Worm (Caenorhabditis elegans) whole organism, L2 larva: Measurements from ENCODE around the gene W06F12.2.
A peak's percentile ranks its signal among the peaks of the same experiment; 100 is the strongest.

ENCODE experiments used
- C34F6.9 ChIP-seq: fragments of 150-350 bp; optimal IDR thresholded peaks from 2 replicates; lab custom pipeline; 2014; ENCODE audit warnings: missing biosample characterization, missing genetic modification characterization
- F13H6.1 ChIP-seq: sonication (generic microtip); optimal IDR thresholded peaks from 2 replicates; lab custom pipeline; 2016; ENCODE audit warnings: missing genetic modification characterization, missing compliant biosample characterization
- R02D3.7 ChIP-seq: fragments of 150-350 bp; optimal IDR thresholded peaks from 2 replicates; lab custom pipeline; 2014; ENCODE audit warnings: missing biosample characterization, missing genetic modification characterization
- alr-1 ChIP-seq: fragments of 150-350 bp; optimal IDR thresholded peaks from 2 replicates; lab custom pipeline; 2014; ENCODE audit warnings: missing biosample characterization, missing genetic modification characterization
- ama-1 ChIP-seq: fragments of 150-350 bp; optimal IDR thresholded peaks from 2 replicates; lab custom pipeline; 2018; ENCODE audit warnings: inconsistent platforms
- blmp-1 ChIP-seq: sonication (generic microtip); optimal IDR thresholded peaks from 2 replicates; lab custom pipeline; 2017; ENCODE audit warnings: missing genetic modification characterization, mild to moderate bottlenecking, missing compliant biosample characterization, antibody characterized with exemption, moderate library complexity; ENCODE audit not compliant: insufficient read depth
- ceh-16 ChIP-seq: fragments of 150-350 bp; optimal IDR thresholded peaks from 2 replicates; lab custom pipeline; 2014; ENCODE audit warnings: missing biosample characterization, missing genetic modification characterization
- ceh-82 ChIP-seq: fragments of 150-350 bp; optimal IDR thresholded peaks from 2 replicates; lab custom pipeline; 2014; ENCODE audit warnings: missing biosample characterization, missing genetic modification characterization
- crh-2 ChIP-seq: sonication (generic microtip); optimal IDR thresholded peaks from 2 replicates; lab custom pipeline; 2017; ENCODE audit warnings: missing biosample characterization, missing genetic modification characterization
- dmd-4 ChIP-seq: sonication (generic microtip); optimal IDR thresholded peaks from 2 replicates; lab custom pipeline; 2017; ENCODE audit warnings: missing biosample characterization, missing genetic modification characterization
- egl-27 ChIP-seq: sonication (generic microtip); optimal IDR thresholded peaks from 3 replicates; lab custom pipeline; 2017; ENCODE audit warnings: missing biosample characterization, missing genetic modification reagents, missing genetic modification characterization
- elt-1 ChIP-seq: fragments of 150-350 bp; optimal IDR thresholded peaks from 2 replicates; lab custom pipeline; 2014; ENCODE audit warnings: missing biosample characterization, missing genetic modification characterization
- elt-3 ChIP-seq: sonication (generic microtip); optimal IDR thresholded peaks from 2 replicates; lab custom pipeline; 2017; ENCODE audit warnings: missing biosample characterization, missing genetic modification characterization
- fos-1 ChIP-seq: fragments of 150-350 bp; optimal IDR thresholded peaks from 2 replicates; lab custom pipeline; 2014; ENCODE audit warnings: missing biosample characterization, missing genetic modification characterization
- gmeb-1 ChIP-seq: fragments of 150-350 bp; optimal IDR thresholded peaks from 2 replicates; lab custom pipeline; 2014; ENCODE audit warnings: missing biosample characterization, missing genetic modification characterization
- lin-11 ChIP-seq: fragments of 150-350 bp; sonication (generic microtip); optimal IDR thresholded peaks from 2 replicates; lab custom pipeline; 2014; ENCODE audit warnings: missing biosample characterization, missing genetic modification characterization, inconsistent platforms, mixed read lengths
- lin-13 ChIP-seq: fragments of 150-350 bp; optimal IDR thresholded peaks from 2 replicates; lab custom pipeline; 2014; ENCODE audit warnings: missing biosample characterization, missing genetic modification reagents, missing genetic modification characterization
- lsy-2 ChIP-seq, 2 experiments: fragments of 150-350 bp in 1 of 2; sonication (generic microtip) in 1 of 2; optimal IDR thresholded peaks; 2 replicates each; lab custom pipeline; 2014 to 2017; ENCODE audit warnings: missing biosample characterization in 2 of 2, missing genetic modification characterization in 2 of 2
- mab-5 ChIP-seq: fragments of 150-350 bp; optimal IDR thresholded peaks from 2 replicates; lab custom pipeline; 2014; ENCODE audit warnings: missing biosample characterization, missing genetic modification characterization
- mbf-1 ChIP-seq: sonication (generic microtip); optimal IDR thresholded peaks from 2 replicates; lab custom pipeline; 2017; ENCODE audit warnings: missing biosample characterization, missing genetic modification characterization
- mdl-1 ChIP-seq, 2 experiments: fragments of 150-350 bp in 1 of 2; sonication (generic microtip) in 1 of 2; optimal IDR thresholded peaks; 2 replicates each; lab custom pipeline; 2017; ENCODE audit warnings: missing biosample characterization in 2 of 2, missing genetic modification characterization in 2 of 2
- nhr-11 ChIP-seq: fragments of 150-350 bp; optimal IDR thresholded peaks from 2 replicates; lab custom pipeline; 2014; ENCODE audit warnings: missing biosample characterization, missing genetic modification characterization
- nhr-12 ChIP-seq: fragments of 150-350 bp; optimal IDR thresholded peaks from 2 replicates; lab custom pipeline; 2014; ENCODE audit warnings: missing biosample characterization, missing genetic modification characterization
- nhr-129 ChIP-seq: fragments of 150-350 bp; optimal IDR thresholded peaks from 2 replicates; lab custom pipeline; 2014; ENCODE audit warnings: missing biosample characterization, missing genetic modification characterization
- nhr-21 ChIP-seq: fragments of 150-350 bp; optimal IDR thresholded peaks from 2 replicates; lab custom pipeline; 2014; ENCODE audit warnings: missing biosample characterization, missing genetic modification characterization
- nhr-23 ChIP-seq: fragments of 150-350 bp; optimal IDR thresholded peaks from 2 replicates; lab custom pipeline; 2014; ENCODE audit warnings: missing biosample characterization, missing genetic modification reagents, missing genetic modification characterization
- nhr-237 ChIP-seq: fragments of 150-350 bp; optimal IDR thresholded peaks from 2 replicates; lab custom pipeline; 2014; ENCODE audit warnings: missing biosample characterization, missing genetic modification characterization
- nhr-25 ChIP-seq: fragments of 150-350 bp; sonication (generic microtip); optimal IDR thresholded peaks from 3 replicates; lab custom pipeline; 2014; ENCODE audit warnings: missing biosample characterization, missing genetic modification characterization
- nhr-6 ChIP-seq: fragments of 150-350 bp; optimal IDR thresholded peaks from 2 replicates; lab custom pipeline; 2014; ENCODE audit warnings: missing biosample characterization, missing genetic modification characterization
- nhr-77 ChIP-seq: fragments of 150-350 bp; optimal IDR thresholded peaks from 2 replicates; lab custom pipeline; 2014; ENCODE audit warnings: missing biosample characterization, missing genetic modification characterization
- peb-1 ChIP-seq: fragments of 150-350 bp; optimal IDR thresholded peaks from 2 replicates; lab custom pipeline; 2014; ENCODE audit warnings: missing biosample characterization, missing genetic modification characterization
- sem-4 ChIP-seq: fragments of 150-350 bp; optimal IDR thresholded peaks from 2 replicates; lab custom pipeline; 2014; ENCODE audit warnings: missing biosample characterization, missing genetic modification reagents, missing genetic modification characterization
- skn-1 ChIP-seq: sonication (generic microtip); optimal IDR thresholded peaks from 2 replicates; lab custom pipeline; 2017; ENCODE audit warnings: missing biosample characterization, missing genetic modification characterization
- sma-3 ChIP-seq: sonication (generic microtip); optimal IDR thresholded peaks from 2 replicates; lab custom pipeline; 2016; ENCODE audit warnings: missing genetic modification reagents, missing genetic modification characterization, missing compliant biosample characterization
- snpc-4 ChIP-seq: fragments of 150-350 bp; optimal IDR thresholded peaks from 2 replicates; lab custom pipeline; 2014; ENCODE audit warnings: missing biosample characterization, missing genetic modification characterization
- unc-39 ChIP-seq: fragments of 150-350 bp; optimal IDR thresholded peaks from 2 replicates; lab custom pipeline; 2014; ENCODE audit warnings: missing biosample characterization, missing genetic modification characterization
- unc-55 ChIP-seq: fragments of 150-350 bp; sonication (generic microtip); optimal IDR thresholded peaks from 3 replicates; lab custom pipeline; 2014; ENCODE audit warnings: missing biosample characterization, missing genetic modification reagents, missing genetic modification characterization
- unc-62 ChIP-seq: fragments of 150-350 bp; optimal IDR thresholded peaks from 2 replicates; lab custom pipeline; 2014; ENCODE audit warnings: missing biosample characterization, missing genetic modification reagents, missing genetic modification characterization
- ztf-1 ChIP-seq: fragments of 200-800 bp; sonication (Bioruptor generic); conservative IDR thresholded peaks from 2 replicates; pipeline ENCODE4 v1.3.6; 2022; ENCODE audit warnings: missing genetic modification characterization, missing compliant biosample characterization
- ztf-11 ChIP-seq: sonication (generic microtip); optimal IDR thresholded peaks from 2 replicates; lab custom pipeline; 2017; ENCODE audit warnings: missing biosample characterization, missing genetic modification characterization

Gene W06F12.2

DNA sequence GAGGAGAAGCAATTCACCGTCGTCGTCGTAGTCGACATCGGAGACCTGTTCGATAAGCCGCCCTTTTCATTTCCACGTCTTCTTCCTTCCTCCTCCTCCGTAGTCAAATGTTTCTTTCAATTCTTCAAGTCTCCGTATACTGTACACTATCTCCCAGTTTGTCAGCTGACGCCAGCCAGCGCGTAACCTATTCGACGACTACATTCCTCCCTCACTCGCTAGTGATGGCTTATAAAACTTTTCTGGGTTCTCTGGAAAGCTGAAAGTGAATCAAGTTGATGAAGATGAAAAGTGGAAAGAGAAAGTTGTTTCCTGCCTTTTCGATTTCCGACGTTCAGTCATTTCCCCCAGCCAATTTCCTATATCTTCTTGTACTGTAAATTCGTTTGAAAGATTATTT is 22.4 kb downstream of the W06F12.2 start:
- peak; percentile 4 for TF ChIP-seq nhr-25 (tag; lab: Kevin White, UChicago)
- TF ChIP-seq blmp-1 (tag; lab: Kevin White, UChicago) = peak; percentile 85
- TF ChIP-seq nhr-77 (tag; lab: Kevin White, UChicago) = no peak
- TF ChIP-seq sma-3 (GFP tag; lab: Kevin White, UChicago) = peak; percentile 4
- peak; percentile 30 for TF ChIP-seq nhr-129 (tag; lab: Kevin White, UChicago)
- no peak for TF ChIP-seq elt-1 (tag; lab: Kevin White, UChicago)
- no peak for TF ChIP-seq lin-13
- TF ChIP-seq R02D3.7 = no peak

DNA sequence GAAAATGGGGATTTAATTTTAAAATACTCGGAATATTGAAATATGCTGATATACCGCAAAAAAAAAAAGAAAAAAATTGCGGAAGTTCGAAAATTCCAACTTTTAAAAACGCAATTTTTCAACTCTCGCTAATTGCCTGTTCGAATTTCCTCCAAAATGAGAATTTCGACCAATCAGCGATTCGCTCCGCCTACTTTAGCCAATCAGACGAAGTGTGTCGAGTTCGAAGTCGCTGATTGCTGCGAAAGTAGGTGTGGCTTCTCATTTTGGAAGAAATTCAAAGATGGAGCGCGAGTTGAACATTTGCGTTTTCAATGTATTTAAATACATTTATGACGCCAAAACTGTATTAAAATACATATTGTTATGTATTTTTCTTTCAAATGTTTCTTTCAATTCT is 23.1 kb downstream of the W06F12.2 start:
- TF ChIP-seq mbf-1 (tag; lab: Kevin White, UChicago) (no peak), ceh-16 (tag; lab: Kevin White, UChicago) (no peak), sem-4 (tag; lab: Kevin White, UChicago) (no peak), R02D3.7 (no peak), ceh-82 (tag; lab: Kevin White, UChicago) (no peak), sma-3 (GFP tag; lab: Kevin White, UChicago) (no peak), unc-62 (no peak), nhr-21 (no peak)

DNA sequence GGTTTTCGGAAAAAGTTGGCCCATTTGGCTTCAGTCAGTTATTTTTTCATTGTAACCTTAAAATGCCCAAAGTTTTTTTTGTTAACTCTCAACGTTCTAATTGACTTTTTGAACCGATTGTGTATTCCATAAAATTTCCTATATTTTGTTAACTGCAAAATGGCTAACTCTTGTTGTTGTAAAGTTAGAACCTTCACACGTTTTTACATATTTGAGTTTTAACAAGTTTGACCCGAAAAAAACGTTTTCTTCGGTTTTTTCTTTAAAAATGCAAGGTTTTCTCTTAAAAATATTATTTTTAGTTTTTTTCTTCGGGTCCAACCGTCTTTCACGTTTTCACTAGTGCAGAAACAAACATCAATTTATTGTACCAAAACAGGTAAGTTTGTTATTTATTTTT is 29.8 kb downstream of the W06F12.2 start, which contains the start of gene lit-1:
lit-1 (plus strand) TSS at position 301 of the 400 bp plus-strand sequence.
- peak; percentile 4 for TF ChIP-seq F13H6.1 (tag; lab: Kevin White, UChicago)
- no peak for TF ChIP-seq unc-39 (tag; lab: Kevin White, UChicago)
- TF ChIP-seq alr-1 = no peak

DNA sequence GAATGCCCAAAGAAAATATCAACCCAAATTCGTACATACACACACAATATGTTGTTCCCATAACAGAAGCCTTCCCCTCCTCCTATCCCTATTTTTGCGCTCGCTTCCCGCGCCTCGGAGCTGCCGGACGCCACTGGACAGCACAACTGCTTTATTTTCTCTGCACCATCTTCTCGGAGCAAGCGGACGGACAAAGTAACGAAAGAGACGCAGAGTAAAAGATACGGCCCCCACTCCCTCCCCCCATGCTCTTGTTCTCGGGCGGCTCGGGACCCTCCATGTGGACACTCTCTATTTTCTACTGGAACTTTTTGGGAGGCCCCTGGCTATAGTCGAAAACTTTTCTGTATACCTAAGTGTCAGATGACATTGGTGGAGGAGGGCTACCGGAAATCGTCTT is 33.7 kb downstream of the W06F12.2 start:
- TF ChIP-seq ztf-1 (GFP tag; lab: Robert Waterston, UW) (no peak), egl-27 (tag; lab: Kevin White, UChicago) (no peak), C34F6.9 (tag; lab: Kevin White, UChicago) (peak; percentile 13), mab-5 (tag; lab: Kevin White, UChicago) (no peak), nhr-6 (tag; lab: Kevin White, UChicago) (no peak), F13H6.1 (tag; lab: Kevin White, UChicago) (peak; percentile 74), unc-55 (GFP tag; lab: Kevin White, UChicago) (peak; percentile 35), R02D3.7 (no peak), mdl-1 (tag; optimal IDR thresholded peaks at IDR 0.05; lab: Kevin White, UChicago) (peak in 1 of 2 experiments; percentile 30), ceh-82 (tag; lab: Kevin White, UChicago) (no peak), nhr-12 (tag; lab: Kevin White, UChicago) (no peak)
- TF ChIP-seq, all 48 proteins: peak for 4

DNA sequence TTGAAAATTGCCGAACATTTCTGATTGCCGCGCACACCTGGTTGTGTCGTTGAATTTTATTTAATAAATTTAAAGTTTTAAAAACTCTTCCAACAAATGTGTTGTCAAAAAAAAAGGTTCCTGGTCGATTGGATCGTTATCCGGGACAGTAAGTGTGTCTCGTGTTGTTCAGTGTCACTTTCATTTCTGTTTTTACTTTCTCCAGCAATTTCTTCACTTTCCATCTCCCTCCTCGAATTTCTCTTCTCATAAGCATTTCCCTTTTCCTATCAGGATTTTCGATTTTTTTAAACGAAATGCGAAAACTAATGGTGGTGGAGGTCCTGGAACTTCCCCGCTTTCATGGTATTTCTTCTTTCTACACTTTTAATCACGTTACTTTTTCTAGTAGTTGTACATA is 35.9 kb downstream of the W06F12.2 start:
- TF ChIP-seq sem-4 (tag; lab: Kevin White, UChicago) (no peak), egl-27 (tag; lab: Kevin White, UChicago) (no peak), ztf-1 (GFP tag; lab: Robert Waterston, UW) (no peak), lsy-2 (tag; optimal IDR thresholded peaks at IDR 0.05; lab: Kevin White, UChicago) (no peak), nhr-23 (tag; lab: Kevin White, UChicago) (no peak), F13H6.1 (tag; lab: Kevin White, UChicago) (no peak), blmp-1 (tag; lab: Kevin White, UChicago) (peak; percentile 91), unc-39 (tag; lab: Kevin White, UChicago) (no peak)

DNA sequence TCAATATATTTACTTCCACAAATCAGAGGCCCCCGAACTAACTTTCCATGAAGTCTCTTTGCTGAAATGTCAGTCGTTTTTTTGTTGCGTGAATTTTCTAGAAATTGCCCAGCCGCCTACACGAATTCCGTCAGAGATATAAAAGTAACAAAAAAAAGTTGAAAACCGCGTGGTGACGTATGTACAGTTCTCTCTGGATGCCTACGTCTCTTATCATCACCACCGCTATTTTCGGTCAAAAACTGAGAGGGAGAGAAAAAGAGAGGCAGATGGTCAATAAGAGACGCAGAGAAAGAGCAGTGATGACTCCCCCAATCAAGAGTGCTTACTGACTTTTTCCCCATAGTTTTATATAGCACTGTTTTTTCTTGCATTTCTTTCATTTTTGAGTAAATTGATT is 37.4 kb downstream of the W06F12.2 start:
- TF ChIP-seq alr-1 = no peak
- TF ChIP-seq ceh-16 (tag; lab: Kevin White, UChicago) = no peak
- TF ChIP-seq mdl-1 (tag; optimal IDR thresholded peaks at IDR 0.05; lab: Kevin White, UChicago) = no peak
- TF ChIP-seq sma-3 (GFP tag; lab: Kevin White, UChicago) = peak; percentile 33
- no peak for TF ChIP-seq ztf-1 (GFP tag; lab: Robert Waterston, UW)
- peak in 1 of 2 experiments; percentile 39 for TF ChIP-seq lsy-2 (tag; optimal IDR thresholded peaks at IDR 0.05; lab: Kevin White, UChicago)
- TF ChIP-seq skn-1 (tag; lab: Kevin White, UChicago) = no peak
- TF ChIP-seq nhr-12 (tag; lab: Kevin White, UChicago) = no peak
- peak; percentile 47 for TF ChIP-seq crh-2 (tag; lab: Kevin White, UChicago)
- TF ChIP-seq dmd-4 = no peak
- TF ChIP-seq mab-5 (tag; lab: Kevin White, UChicago) = no peak
- TF ChIP-seq lin-13 = no peak
- TF ChIP-seq nhr-11 (tag; lab: Kevin White, UChicago) = no peak
- TF ChIP-seq unc-55 (GFP tag; lab: Kevin White, UChicago) = no peak
- TF ChIP-seq blmp-1 (tag; lab: Kevin White, UChicago) = peak; percentile 30
- TF ChIP-seq F13H6.1 (tag; lab: Kevin White, UChicago) = peak; percentile 64
- no peak for TF ChIP-seq nhr-21
- TF ChIP-seq peb-1 (tag; lab: Kevin White, UChicago) = no peak
- no peak for TF ChIP-seq ztf-11
- TF ChIP-seq nhr-237 (tag; lab: Kevin White, UChicago) = no peak
- peak; percentile 49 for TF ChIP-seq gmeb-1
- no peak for TF ChIP-seq R02D3.7
- TF ChIP-seq nhr-129 (tag; lab: Kevin White, UChicago) = peak; percentile 62
- TF ChIP-seq elt-3 = no peak
- no peak for TF ChIP-seq snpc-4 (tag; lab: Kevin White, UChicago)
- no peak for TF ChIP-seq nhr-6 (tag; lab: Kevin White, UChicago)
- TF ChIP-seq fos-1 (tag; lab: Kevin White, UChicago) = peak; percentile 81
- TF ChIP-seq ama-1 (lab: Kevin White, UChicago) = peak; percentile 71
- no peak for TF ChIP-seq sem-4 (tag; lab: Kevin White, UChicago)
- no peak for TF ChIP-seq lin-11 (tag; lab: Kevin White, UChicago)
- peak; percentile 26 for TF ChIP-seq C34F6.9 (tag; lab: Kevin White, UChicago)
